Worm (Caenorhabditis elegans): Measurements from ENCODE around the gene kqt-3.
"Not testable (repeated sequence)": the region's sequence is repeated elsewhere in the genome, so short reads cannot be mapped to it uniquely, and the experiment has no call there.

Gene kqt-3

ce11 chrII:13695343-13696332 lies at the start of gene kqt-3:
kqt-3 (plus strand) TSS chrII:13696282.
- TF ChIP-seq nhr-47 (tag; optimal IDR thresholded peaks at IDR 0.05) (no peak), nhr-71 (tag; optimal IDR thresholded peaks at IDR 0.05) (no peak), efl-1 (optimal IDR thresholded peaks at IDR 0.05) (no peak), efl-1 (GFP tag; optimal IDR thresholded peaks at IDR 0.05 in 1 of 2) (no peak), skn-1 (tag; optimal IDR thresholded peaks at IDR 0.05) (no peak), nhr-237 (tag; optimal IDR thresholded peaks at IDR 0.05) (no peak), mab-9 (GFP tag; IDR thresholded peaks at IDR 0.05) (no peak), ama-1 (optimal IDR thresholded peaks at IDR 0.05) (no peak), lir-3 (tag; optimal IDR thresholded peaks at IDR 0.05; ENCODE audit: poor library complexity) (no peak), pag-3 (tag; optimal IDR thresholded peaks at IDR 0.05; ENCODE audit: borderline replicate concordance, insufficient read depth) (no peak), unc-130 (tag; optimal IDR thresholded peaks at IDR 0.05) (no peak), unc-62 (GFP tag; optimal IDR thresholded peaks at IDR 0.05) (no peak), fos-1 (tag; optimal IDR thresholded peaks at IDR 0.05) (no peak), sptf-1 (tag; optimal IDR thresholded peaks at IDR 0.05) (no peak), irx-1 (tag; optimal IDR thresholded peaks at IDR 0.05) (no peak), isw-1 (GFP tag; IDR thresholded peaks at IDR 0.05) (no peak)

ce11 chrII:13648230-13648629 lies 47.9 kb upstream of the kqt-3 start, which contains the start of gene fbxa-169:
fbxa-169 (plus strand) TSS chrII:13648530.
- TF ChIP-seq nhr-84 (tag; optimal IDR thresholded peaks at IDR 0.05) (no peak), mdl-1 (tag; optimal IDR thresholded peaks at IDR 0.05) (no peak), nhr-47 (tag; optimal IDR thresholded peaks at IDR 0.05) (no peak), hpl-2 (GFP tag; optimal IDR thresholded peaks at IDR 0.05) (no peak), fos-1 (tag; optimal IDR thresholded peaks at IDR 0.05) (no peak), ceh-82 (tag; optimal IDR thresholded peaks at IDR 0.05) (no peak), C34B4.2 (tag; optimal IDR thresholded peaks at IDR 0.05) (no peak), nhr-20 (tag; optimal IDR thresholded peaks at IDR 0.05) (no peak), nhr-12 (tag; optimal IDR thresholded peaks at IDR 0.05) (no peak), nhr-237 (tag; optimal IDR thresholded peaks at IDR 0.05) (no peak)

- TF ChIP-seq zag-1, mdl-1, dsc-1 (tag; optimal IDR thresholded peaks at IDR 0.05): not testable (repeated sequence)
Observed at ce11 chrII:13654723-13655122, 41.4 kb upstream of the kqt-3 start, which contains the start of gene C31C9.9. C31C9.9 (plus strand) TSS chrII:13655023.

DNA sequence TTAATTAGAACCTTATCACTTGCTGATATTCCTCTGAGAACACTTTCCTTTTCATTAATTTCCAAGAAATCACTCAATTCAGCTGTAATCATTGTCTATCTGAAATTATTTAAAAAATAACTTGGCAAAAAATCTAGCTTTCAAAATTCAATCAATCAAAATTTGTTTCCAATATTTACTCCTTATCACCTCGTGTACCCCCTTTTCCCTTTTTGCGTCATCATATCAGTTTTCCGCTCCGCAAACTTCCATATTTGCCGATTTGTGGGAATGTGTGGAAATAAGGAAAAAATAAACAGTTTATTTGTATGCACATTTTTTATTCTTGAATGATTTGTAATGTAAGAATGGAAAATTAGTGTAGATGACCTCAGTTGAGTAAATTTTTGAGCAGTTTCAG lies 34.1 kb upstream of the kqt-3 start, which contains the start of gene C31C9.6:
Gene C31C9.6, minus strand, starts transcription at position 101 of the 400 bp plus-strand sequence.
- TF ChIP-seq tlp-1 (tag; optimal IDR thresholded peaks at IDR 0.05); ceh-63 (GFP tag; optimal IDR thresholded peaks at IDR 0.05); mef-2 (tag; optimal IDR thresholded peaks at IDR 0.05): not testable (repeated sequence)

ce11 chrII:13664416-13664815 lies 31.7 kb upstream of the kqt-3 start:
- TF ChIP-seq nhr-77 (tag; optimal IDR thresholded peaks at IDR 0.05) (no peak), lsy-2 (tag; optimal IDR thresholded peaks at IDR 0.05) (peak in 1 of 2 experiments; percentile 78), nhr-84 (tag; optimal IDR thresholded peaks at IDR 0.05) (no peak), nhr-71 (tag; optimal IDR thresholded peaks at IDR 0.05) (peak; percentile 39), nhr-20 (tag; optimal IDR thresholded peaks at IDR 0.05) (peak; percentile 39), lin-15B (tag; optimal IDR thresholded peaks at IDR 0.05) (no peak), lin-35 (GFP tag; optimal IDR thresholded peaks at IDR 0.05) (peak in 1 of 2 experiments; percentile 38), unc-98 (GFP tag; IDR thresholded peaks at IDR 0.05) (no peak), nhr-90 (tag; optimal IDR thresholded peaks at IDR 0.05; ENCODE audit: poor library complexity) (peak; percentile 17), ceh-90 (tag; optimal IDR thresholded peaks at IDR 0.05) (no peak), lin-14 (GFP tag; optimal IDR thresholded peaks at IDR 0.05) (peak; percentile 3), efl-1 (optimal IDR thresholded peaks at IDR 0.05) (no peak), efl-1 (GFP tag; optimal IDR thresholded peaks at IDR 0.05 in 1 of 2) (peak in 1 of 2 experiments; percentile 53), blmp-1 (tag; optimal IDR thresholded peaks at IDR 0.05) (peak; percentile 50), elt-3 (tag; optimal IDR thresholded peaks at IDR 0.05) (peak in 2 of 6 experiments; percentile 47 to 77), elt-2 (tag; optimal IDR thresholded peaks at IDR 0.05) (peak; percentile 72)
